Fruit fly (Drosophila melanogaster): ENCODE measurements around the gene CG1662.

Gene CG1662

dm6 chrX:13394343-13394742, 7.0 kb downstream of the CG1662 start (continued):
- no peak for TF ChIP-seq schlank (tag; optimal IDR thresholded peaks at IDR 0.05)
- TF ChIP-seq CG12744 (GFP tag; optimal IDR thresholded peaks at IDR 0.05) = no peak
- TF ChIP-seq CG2889 (GFP tag; IDR thresholded peaks at IDR 0.05) = no peak
- TF ChIP-seq trh (GFP tag; optimal IDR thresholded peaks at IDR 0.05) = no peak
- TF ChIP-seq Med (GFP tag) = peak; percentile 82
- no peak for TF ChIP-seq CG7357 (GFP tag; IDR thresholded peaks at IDR 0.05)
- no peak for TF ChIP-seq Ptx1 (GFP tag; IDR thresholded peaks at IDR 0.05)
- TF ChIP-seq CG2129 (GFP tag; IDR thresholded peaks at IDR 0.05; ENCODE audit: partially characterized antibody) = no peak
- no peak for TF ChIP-seq CG6272 (GFP tag; IDR thresholded peaks at IDR 0.05)
- no peak for TF ChIP-seq NFAT (GFP tag; IDR thresholded peaks at IDR 0.05)
- no peak for TF ChIP-seq ara (GFP tag; IDR thresholded peaks at IDR 0.05)
- TF ChIP-seq disco-r (GFP tag; optimal IDR thresholded peaks at IDR 0.05) = no peak
- no peak for TF ChIP-seq ATbp (GFP tag; optimal IDR thresholded peaks at IDR 0.05)
- no peak for TF ChIP-seq CG34422 (GFP tag; IDR thresholded peaks at IDR 0.05)
- TF ChIP-seq corto (GFP tag; optimal IDR thresholded peaks at IDR 0.05) = no peak
- no peak for TF ChIP-seq vnd (GFP tag; IDR thresholded peaks at IDR 0.05; ENCODE audit: partially characterized antibody)
- TF ChIP-seq CG10274 (GFP tag; optimal IDR thresholded peaks at IDR 0.05) = no peak
- TF ChIP-seq esg (GFP tag; conservative IDR thresholded peaks at IDR 0.05) = no peak
- TF ChIP-seq CG7839 (tag; optimal IDR thresholded peaks at IDR 0.05) = no peak
- TF ChIP-seq CG15601 (tag; optimal IDR thresholded peaks at IDR 0.05) = no peak
- TF ChIP-seq CG32767 (GFP tag; IDR thresholded peaks at IDR 0.05) = no peak
- no peak for TF ChIP-seq D19A (tag; optimal IDR thresholded peaks at IDR 0.05)
- TF ChIP-seq dmrt99B (tag; optimal IDR thresholded peaks at IDR 0.05) = no peak
- peak; percentile 6 for TF ChIP-seq mam (GFP tag; optimal IDR thresholded peaks at IDR 0.05)
- TF ChIP-seq CG5180 (GFP tag; optimal IDR thresholded peaks at IDR 0.05) = no peak
- TF ChIP-seq H2.0 (GFP tag; IDR thresholded peaks at IDR 0.05) = 0 out of 2 replicates have a peak, but pooled peaks have one; percentile 10
- no peak for TF ChIP-seq HLH3B (GFP tag; IDR thresholded peaks at IDR 0.05)
- TF ChIP-seq zfh2 (GFP tag; optimal IDR thresholded peaks at IDR 0.05) = peak; percentile 28
- TF ChIP-seq luna (GFP tag; optimal IDR thresholded peaks at IDR 0.05) = peak; percentile 17
- TF ChIP-seq slbo (GFP tag; IDR thresholded peaks at IDR 0.05) = no peak
- no peak for TF ChIP-seq yki (optimal IDR thresholded peaks at IDR 0.05)
- no peak for TF ChIP-seq CG9876 (GFP tag; optimal IDR thresholded peaks at IDR 0.05)
- TF ChIP-seq al (GFP tag; IDR thresholded peaks at IDR 0.05) = no peak
- peak; percentile 2 for TF ChIP-seq CG7786 (GFP tag; optimal IDR thresholded peaks at IDR 0.05)
- TF ChIP-seq tx (GFP tag; optimal IDR thresholded peaks at IDR 0.05) = no peak
- no peak for TF ChIP-seq Abd-B (GFP tag; optimal IDR thresholded peaks at IDR 0.05)
- TF ChIP-seq Neu2 (GFP tag; optimal IDR thresholded peaks at IDR 0.05; ENCODE audit: borderline replicate concordance) = no peak
- peak; percentile 22; the same call in 1 of the 2 replicates for TF ChIP-seq CG9932 (GFP tag; IDR thresholded peaks at IDR 0.05)
- no peak for TF ChIP-seq bbx (GFP tag; IDR thresholded peaks at IDR 0.05; ENCODE audit: partially characterized antibody)
- no peak for TF ChIP-seq nau (GFP tag; optimal IDR thresholded peaks at IDR 0.05)
- no peak for TF ChIP-seq insv (GFP tag; optimal IDR thresholded peaks at IDR 0.05)
- TF ChIP-seq Kr (GFP tag; optimal IDR thresholded peaks at IDR 0.05) = no peak
- TF ChIP-seq gro (GFP tag; optimal IDR thresholded peaks at IDR 0.05) = no peak
- peak; percentile 25 for TF ChIP-seq CG2120 (GFP tag; optimal IDR thresholded peaks at IDR 0.05)
- TF ChIP-seq BEAF-32 (GFP tag; optimal IDR thresholded peaks at IDR 0.05) = no peak
- TF ChIP-seq vvl (GFP tag; IDR thresholded peaks at IDR 0.05) = no peak
- TF ChIP-seq row (GFP tag; IDR thresholded peaks at IDR 0.05) = no peak
- TF ChIP-seq pfk (GFP tag; optimal IDR thresholded peaks at IDR 0.05) = no peak
- TF ChIP-seq eve (GFP tag; optimal IDR thresholded peaks at IDR 0.05) = no peak
- no peak for TF ChIP-seq p53 (GFP tag; optimal IDR thresholded peaks at IDR 0.05)
- TF ChIP-seq Ssrp (tag; optimal IDR thresholded peaks at IDR 0.05) = no peak
- TF ChIP-seq lbe (GFP tag; optimal IDR thresholded peaks at IDR 0.05) = peak; percentile 4
- TF ChIP-seq Dad (GFP tag; optimal IDR thresholded peaks at IDR 0.05) = no peak

Measured in whole organism, embryonic.